Fruit fly (Drosophila melanogaster): ENCODE data around the gene msl-3.

dm6 chr3L:7161924-7162323 is 36.6 kb upstream of the msl-3 start:
- TF ChIP-seq Mnt (GFP tag; optimal IDR thresholded peaks at IDR 0.05), result no peak
- no peak for TF ChIP-seq kay (GFP tag; ENCODE audit: borderline replicate concordance)
- no peak for TF ChIP-seq pad (GFP tag; optimal IDR thresholded peaks at IDR 0.05)
- TF ChIP-seq CG5204 (GFP tag; optimal IDR thresholded peaks at IDR 0.05), result no peak
- no peak for TF ChIP-seq Clk (GFP tag; optimal IDR thresholded peaks at IDR 0.05)
- no peak for TF ChIP-seq CG11617 (GFP tag; optimal IDR thresholded peaks at IDR 0.05)
- no peak for TF ChIP-seq ovo (GFP tag; optimal IDR thresholded peaks at IDR 0.05)
- no peak for TF ChIP-seq CG1620 (GFP tag; optimal IDR thresholded peaks at IDR 0.05)
- TF ChIP-seq CG7101 (tag; optimal IDR thresholded peaks at IDR 0.05), result no peak
- TF ChIP-seq bab1 (GFP tag; optimal IDR thresholded peaks at IDR 0.05), result no peak
